Fruit fly (Drosophila melanogaster) whole organism, embryonic: Measurements from ENCODE around the gene ohgt.
A peak's percentile ranks its signal among the peaks of the same experiment; 100 is the strongest.

ENCODE experiments used
- CG10209 ChIP-seq: fragments of 200-800 bp; sonication (Bioruptor generic); optimal IDR thresholded peaks from 3 replicates; lab custom pipeline; 2017; ENCODE audit warnings: missing biosample characterization, mild to moderate bottlenecking, missing genetic modification characterization, missing genetic modification reagents
- CG11504 ChIP-seq: fragments of 200-800 bp; sonication (Bioruptor generic); optimal IDR thresholded peaks from 3 replicates; lab custom pipeline; 2019; ENCODE audit warnings: missing biosample characterization, mild to moderate bottlenecking, missing genetic modification characterization, moderate library complexity
- CG13123 ChIP-seq: fragments of 200-800 bp; sonication (Bioruptor generic); optimal IDR thresholded peaks from 2 replicates; lab custom pipeline; 2016; ENCODE audit warnings: missing biosample characterization, missing genetic modification characterization
- CG15601 ChIP-seq: fragments of 200-800 bp; sonication (Bioruptor generic); optimal IDR thresholded peaks from 3 replicates; lab custom pipeline; 2019; ENCODE audit warnings: missing biosample characterization, mild to moderate bottlenecking, missing genetic modification characterization, moderate library complexity
- CG16779 ChIP-seq: fragments of 200-800 bp; sonication (Bioruptor generic); IDR thresholded peaks from 2 replicates; pipeline ENCODE4 v1.3.6; 2022; ENCODE audit warnings: missing biosample characterization, missing genetic modification characterization
- CG17361 ChIP-seq: fragments of 200-800 bp; sonication (Bioruptor generic); IDR thresholded peaks from 3 replicates; pipeline ENCODE4 v1.3.6; 2022; ENCODE audit warnings: missing biosample characterization, missing genetic modification characterization
- CG18262 ChIP-seq: fragments of 200-800 bp; optimal IDR thresholded peaks from 3 replicates; lab custom pipeline; 2019; ENCODE audit warnings: missing biosample characterization, mild to moderate bottlenecking, missing genetic modification characterization, moderate library complexity
- CG32767 ChIP-seq: fragments of 200-800 bp; sonication (Bioruptor generic); IDR thresholded peaks from 2 replicates; pipeline ENCODE4 v1.3.6; 2022; ENCODE audit warnings: missing biosample characterization, missing genetic modification characterization
- CG32772 ChIP-seq: fragments of 200-800 bp; sonication (Bioruptor generic); IDR thresholded peaks from 2 replicates; pipeline ENCODE4 v1.3.6; 2022; ENCODE audit warnings: missing biosample characterization, missing genetic modification characterization
- CG34224 ChIP-seq: fragments of 200-800 bp; sonication (Bioruptor generic); IDR thresholded peaks from 3 replicates; pipeline ENCODE4 v1.3.6; 2022; ENCODE audit warnings: missing biosample characterization, missing genetic modification characterization; ENCODE audit not compliant: partially characterized antibody
- CG3726 ChIP-seq: fragments of 200-800 bp; sonication (Bioruptor generic); IDR thresholded peaks from 3 replicates; pipeline ENCODE4, ENCODE4 v1.3.6; 2022; ENCODE audit warnings: missing biosample characterization, missing genetic modification characterization
- CG3838 ChIP-seq: fragments of 200-800 bp; sonication (Bioruptor generic); optimal IDR thresholded peaks from 3 replicates; lab custom pipeline; 2016; ENCODE audit warnings: missing biosample characterization, missing genetic modification characterization
- CG3847 ChIP-seq: fragments of 200-800 bp; sonication (Bioruptor generic); IDR thresholded peaks from 2 replicates; pipeline ENCODE4 v1.3.6; 2022; ENCODE audit warnings: missing biosample characterization, missing genetic modification characterization
- CG4730 ChIP-seq: fragments of 200-800 bp; sonication (Bioruptor generic); IDR thresholded peaks from 2 replicates; pipeline ENCODE4 v1.3.6; 2022; ENCODE audit warnings: missing biosample characterization, missing genetic modification characterization
- CG5180 ChIP-seq: fragments of 200-800 bp; sonication (Bioruptor generic); optimal IDR thresholded peaks from 3 replicates; lab custom pipeline; 2017; ENCODE audit warnings: missing biosample characterization, missing genetic modification characterization, mild to moderate bottlenecking, moderate library complexity, missing genetic modification reagents
- CG5953 ChIP-seq: fragments of 200-800 bp; sonication (Bioruptor generic); IDR thresholded peaks from 2 replicates; pipeline ENCODE4 v1.3.6; 2022; ENCODE audit warnings: missing biosample characterization, missing genetic modification characterization
- CG6854 ChIP-seq: fragments of 200-800 bp; sonication (Bioruptor generic); optimal IDR thresholded peaks from 3 replicates; lab custom pipeline; 2017; ENCODE audit warnings: missing biosample characterization, mild to moderate bottlenecking, missing genetic modification characterization
- CG9437 ChIP-seq: fragments of 200-800 bp; sonication (Bioruptor generic); optimal IDR thresholded peaks from 2 replicates; lab custom pipeline; 2018; ENCODE audit warnings: missing biosample characterization, mild to moderate bottlenecking, missing genetic modification characterization
- Dp ChIP-seq: fragments of 200-800 bp; sonication (Bioruptor generic); optimal IDR thresholded peaks from 2 replicates; lab custom pipeline; 2018; ENCODE audit warnings: missing biosample characterization, mild to moderate bottlenecking, missing genetic modification characterization, moderate library complexity
- ERR ChIP-seq: fragments of 200-800 bp; sonication (Bioruptor generic); optimal IDR thresholded peaks from 2 replicates; lab custom pipeline; 2016; ENCODE audit warnings: missing biosample characterization, missing genetic modification characterization
- Ets65A ChIP-seq: fragments of 200-800 bp; sonication (Bioruptor generic); peaks from one replicate; lab custom pipeline; 2016; ENCODE audit warnings: missing biosample characterization, missing genetic modification characterization
- Ets97D ChIP-seq: fragments of 200-800 bp; sonication (Bioruptor generic); optimal IDR thresholded peaks from 3 replicates; lab custom pipeline; 2016; ENCODE audit warnings: missing biosample characterization, missing genetic modification characterization
- HHEX ChIP-seq: fragments of 200-800 bp; sonication (Bioruptor generic); optimal IDR thresholded peaks from 3 replicates; lab custom pipeline; 2017; ENCODE audit warnings: missing biosample characterization, mild to moderate bottlenecking, missing genetic modification characterization, missing genetic modification reagents
- HLH4C ChIP-seq: fragments of 200-800 bp; sonication (Bioruptor generic); IDR thresholded peaks from 3 replicates; pipeline ENCODE4 v1.3.6; 2022; ENCODE audit warnings: missing biosample characterization, missing genetic modification characterization; ENCODE audit not compliant: partially characterized antibody
- NC2β ChIP-seq: fragments of 200-800 bp; sonication (Bioruptor generic); optimal IDR thresholded peaks from 2 replicates; lab custom pipeline; 2016; ENCODE audit warnings: missing biosample characterization, missing genetic modification characterization
- Oaz ChIP-seq: fragments of 200-800 bp; sonication (Bioruptor generic); IDR thresholded peaks from 2 replicates; pipeline ENCODE4 v1.3.6; 2022; ENCODE audit warnings: missing biosample characterization, missing genetic modification characterization
- Pdp1 ChIP-seq, 2 experiments: fragments of 200-800 bp; sonication (Bioruptor generic); optimal IDR thresholded peaks; 3 replicates each; lab custom pipeline; 2016; ENCODE audit warnings: missing biosample characterization in 2 of 2, missing genetic modification characterization in 2 of 2, mild to moderate bottlenecking in 1 of 2, moderate library complexity in 1 of 2
- Sox100B ChIP-seq: fragments of 200-800 bp; sonication (Bioruptor generic); optimal IDR thresholded peaks from 3 replicates; lab custom pipeline; 2018; ENCODE audit warnings: missing biosample characterization, mild to moderate bottlenecking, missing genetic modification characterization
- Sox102F ChIP-seq: fragments of 200-800 bp; sonication (Bioruptor generic); optimal IDR thresholded peaks from 2 replicates; lab custom pipeline; 2018; ENCODE audit warnings: missing biosample characterization, mild to moderate bottlenecking, missing genetic modification characterization, moderate library complexity
- TFAM ChIP-seq: fragments of 200-800 bp; sonication (Bioruptor generic); optimal IDR thresholded peaks from 2 replicates; lab custom pipeline; 2017; ENCODE audit warnings: missing biosample characterization, missing genetic modification characterization, inconsistent platforms
- Tbp ChIP-seq: fragments of >200 bp; optimal IDR thresholded peaks from 2 replicates; lab custom pipeline; 2018; ENCODE audit warnings: missing biosample characterization, missing genetic modification characterization
- ara ChIP-seq: fragments of 200-800 bp; sonication (Bioruptor generic); IDR thresholded peaks from 2 replicates; pipeline ENCODE4 v1.3.6; 2022; ENCODE audit warnings: missing biosample characterization, missing genetic modification characterization
- ato ChIP-seq: fragments of 200-800 bp; sonication (Bioruptor generic); IDR thresholded peaks from 2 replicates; pipeline ENCODE4 v1.3.6; 2022; ENCODE audit warnings: missing biosample characterization, missing genetic modification characterization; ENCODE audit not compliant: partially characterized antibody
- cad ChIP-seq: fragments of >200 bp; optimal IDR thresholded peaks from 2 replicates; lab custom pipeline; 2017; ENCODE audit warnings: missing biosample characterization, missing genetic modification characterization
- cas ChIP-seq: fragments of 200-800 bp; sonication (Bioruptor generic); IDR thresholded peaks from 2 replicates; pipeline ENCODE4 v1.3.6; 2022; ENCODE audit warnings: missing biosample characterization, missing genetic modification characterization
- ci ChIP-seq: fragments of 200-800 bp; sonication (Bioruptor generic); IDR thresholded peaks from 3 replicates; pipeline ENCODE4 v1.3.6; 2022; ENCODE audit warnings: missing biosample characterization, missing genetic modification characterization
- corto ChIP-seq: fragments of 200-800 bp; sonication (Bioruptor generic); optimal IDR thresholded peaks from 2 replicates; lab custom pipeline; 2016; ENCODE audit warnings: missing biosample characterization, mild to moderate bottlenecking, missing genetic modification characterization, moderate library complexity
- croc ChIP-seq: fragments of 200-800 bp; sonication (Bioruptor generic); conservative IDR thresholded peaks from 3 replicates; pipeline ENCODE4 v1.3.6; 2022; ENCODE audit warnings: missing biosample characterization, missing genetic modification characterization
- dmrt99B ChIP-seq: fragments of 200-800 bp; sonication (Bioruptor generic); optimal IDR thresholded peaks from 2 replicates; lab custom pipeline; 2018; ENCODE audit warnings: missing biosample characterization, mild to moderate bottlenecking, missing genetic modification characterization, moderate library complexity
- dpn ChIP-seq, 2 experiments: fragments of 200-800 bp; sonication (Bioruptor generic); optimal IDR thresholded peaks; 3 replicates each; lab custom pipeline; 2016; ENCODE audit warnings: missing biosample characterization in 2 of 2, missing genetic modification characterization in 2 of 2
- gem ChIP-seq: fragments of 200-800 bp; sonication (Bioruptor generic); optimal IDR thresholded peaks from 2 replicates; lab custom pipeline; 2019; ENCODE audit warnings: missing biosample characterization, mild to moderate bottlenecking, missing genetic modification characterization, moderate library complexity
- hkb ChIP-seq, 2 experiments: fragments of 200-800 bp in 1 of 2; fragments of >200 bp in 1 of 2; sonication (Bioruptor generic) in 1 of 2; IDR thresholded peaks in 1 of 2; optimal IDR thresholded peaks in 1 of 2; 2 replicates each; pipeline versions ENCODE4 v1.3.6 to Lab custom; 2017 to 2022; ENCODE audit warnings: missing biosample characterization in 1 of 2, missing genetic modification characterization in 1 of 2
- phol ChIP-seq: fragments of 200-800 bp; sonication (Bioruptor generic); optimal IDR thresholded peaks from 3 replicates; lab custom pipeline; 2018; ENCODE audit warnings: missing biosample characterization, mild to moderate bottlenecking, missing genetic modification characterization, moderate library complexity
- sd ChIP-seq: fragments of 200-800 bp; sonication (Bioruptor generic); optimal IDR thresholded peaks from 3 replicates; lab custom pipeline; 2018; ENCODE audit warnings: missing biosample characterization, mild to moderate bottlenecking, missing genetic modification characterization, moderate library complexity
- sens ChIP-seq: fragments of 200-800 bp; sonication (Bioruptor generic); peaks from one replicate; lab custom pipeline; 2016; ENCODE audit warnings: missing biosample characterization, missing genetic modification characterization
- sr ChIP-seq: fragments of 200-800 bp; sonication (Bioruptor generic); IDR thresholded peaks from 3 replicates; pipeline ENCODE4 v1.3.6; 2022; ENCODE audit warnings: missing biosample characterization, missing genetic modification characterization
- stc ChIP-seq: fragments of 200-800 bp; sonication (Bioruptor generic); IDR thresholded peaks from 2 replicates; pipeline ENCODE4 v1.3.6; 2022; ENCODE audit warnings: missing biosample characterization, missing genetic modification characterization
- sug ChIP-seq: fragments of 200-800 bp; optimal IDR thresholded peaks from 2 replicates; lab custom pipeline; 2019; ENCODE audit warnings: missing biosample characterization, mild to moderate bottlenecking, missing genetic modification characterization, moderate library complexity

Gene ohgt

DNA sequence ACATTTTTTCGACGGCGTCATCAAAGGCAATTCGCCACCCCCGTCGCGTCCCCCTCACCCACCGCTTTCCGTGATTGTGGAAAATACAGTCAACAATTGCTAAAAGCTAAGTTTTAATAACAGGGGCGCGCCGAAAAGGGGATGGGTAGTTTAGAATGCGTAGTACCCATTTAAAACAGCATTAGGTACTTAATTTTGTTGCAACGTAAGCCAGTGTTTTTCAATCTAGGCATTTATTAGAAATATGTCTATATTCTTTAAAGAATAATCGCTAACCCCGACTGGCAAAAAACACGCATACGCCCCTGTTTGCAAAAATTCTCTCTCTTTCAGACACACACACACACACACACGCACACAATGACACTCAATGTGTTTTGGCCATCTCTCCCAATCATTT lies 35.9 kb downstream of the ohgt start (continued):
- TF ChIP-seq cad (GFP tag; lab: Kevin White, UChicago), result no peak
- no peak for TF ChIP-seq Oaz
- TF ChIP-seq, all 482 proteins: peak for 157

DNA sequence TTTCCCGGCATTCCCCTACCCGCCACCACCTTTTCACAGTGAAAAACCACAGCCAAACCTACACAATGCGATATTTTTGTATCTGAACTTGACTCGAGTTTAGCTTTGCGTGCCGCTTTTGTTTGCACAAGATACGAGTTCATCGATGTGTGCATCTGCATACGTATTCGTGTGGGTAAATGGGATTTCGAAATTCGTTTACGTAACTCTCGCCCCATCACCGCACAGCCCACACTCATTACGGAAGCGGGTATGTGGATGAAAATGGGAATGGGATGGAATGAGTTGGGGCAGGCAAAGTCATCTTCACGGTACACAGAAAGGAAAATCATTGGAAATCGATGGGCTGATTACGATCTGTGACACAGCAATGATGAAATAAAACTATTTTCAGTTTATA lies 37.2 kb downstream of the ohgt start:
- TF ChIP-seq Pdp1 (GFP tag; optimal IDR thresholded peaks at IDR 0.05; lab: Kevin White, UChicago), result peak in 1 of 2 experiments; percentile 49
- TF ChIP-seq ci, result peak; percentile 50; the same call in 1 of the 3 replicates
- TF ChIP-seq ERR (GFP tag; lab: Kevin White, UChicago), result no peak
- TF ChIP-seq CG4730 (GFP tag; lab: Robert Waterston, UW), result no peak
- peak; percentile 76; the same call in 2 of the 3 replicates for TF ChIP-seq sr (GFP tag; lab: Robert Waterston, UW)
- peak; percentile 52 for TF ChIP-seq CG9437
- TF ChIP-seq stc (GFP tag; lab: Robert Waterston, UW), result no peak

DNA sequence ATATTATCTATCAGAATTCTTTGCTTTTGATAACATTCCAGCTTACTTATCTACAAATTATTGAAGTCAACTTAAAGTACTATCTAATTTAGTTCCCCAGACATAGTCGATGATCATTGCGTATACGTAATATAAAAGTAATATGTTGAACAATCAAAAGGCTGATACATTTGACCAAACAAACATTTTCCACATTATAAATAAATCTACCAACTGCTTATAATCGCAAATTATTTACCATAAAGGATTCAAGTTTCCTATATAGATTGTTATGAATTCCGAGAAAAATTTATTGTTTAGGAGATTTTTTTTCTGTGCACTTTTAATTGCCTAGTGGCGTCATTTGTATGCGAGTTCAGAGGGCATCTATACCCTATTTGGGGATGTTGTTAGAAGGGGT lies 37.7 kb downstream of the ohgt start:
- TF ChIP-seq CG15601 (tag; lab: Kevin White, UChicago) (no peak), Tbp (GFP tag; lab: Kevin White, UChicago) (no peak), ato (no peak), CG10209 (GFP tag; lab: Kevin White, UChicago) (no peak), CG13123 (GFP tag; lab: Kevin White, UChicago) (no peak), sug (tag; lab: Kevin White, UChicago) (no peak), dpn (GFP tag; optimal IDR thresholded peaks at IDR 0.05; lab: Kevin White, UChicago) (no peak), NC2β (GFP tag; lab: Kevin White, UChicago) (no peak), Dp (GFP tag; lab: Kevin White, UChicago) (no peak), HHEX (no peak), ara (GFP tag; lab: Robert Waterston, UW) (no peak), corto (GFP tag; lab: Kevin White, UChicago) (no peak), CG16779 (no peak), CG18262 (tag; lab: Kevin White, UChicago) (peak; percentile 12), dmrt99B (tag; lab: Kevin White, UChicago) (peak; percentile 35), CG34224 (GFP tag; lab: Robert Waterston, UW) (no peak), sd (tag; lab: Kevin White, UChicago) (peak; percentile 73), CG9437 (peak; percentile 28), CG5180 (GFP tag; lab: Kevin White, UChicago) (no peak), Ets97D (GFP tag; lab: Kevin White, UChicago) (no peak), CG6854 (GFP tag; lab: Kevin White, UChicago) (no peak), CG3726 (GFP tag; lab: Robert Waterston, UW) (no peak), hkb (optimal IDR thresholded peaks at IDR 0.05; lab: Kevin White, UChicago) (no peak), hkb (GFP tag; IDR thresholded peaks at IDR 0.05; lab: Robert Waterston, UW) (no peak), Ets65A (GFP tag; lab: Kevin White, UChicago) (no peak), sens (GFP tag; lab: Kevin White, UChicago) (peak; percentile 73), CG11504 (tag; lab: Kevin White, UChicago) (peak; percentile 22), CG32772 (GFP tag; lab: Robert Waterston, UW) (no peak), CG3838 (GFP tag; lab: Kevin White, UChicago) (no peak), HLH4C (GFP tag; lab: Robert Waterston, UW) (no peak), CG5953 (GFP tag; lab: Robert Waterston, UW) (peak; percentile 27; the same call in 1 of the 2 replicates), CG32767 (GFP tag; lab: Robert Waterston, UW) (no peak), CG17361 (peak; percentile 49; the same call in 2 of the 3 replicates), TFAM (GFP tag; lab: Kevin White, UChicago) (no peak), Sox100B (GFP tag; lab: Kevin White, UChicago) (peak; percentile 11), CG3847 (no peak), gem (tag; lab: Kevin White, UChicago) (peak; percentile 31), cas (GFP tag; lab: Robert Waterston, UW) (no peak), Sox102F (peak; percentile 40), phol (tag; lab: Kevin White, UChicago) (peak; percentile 11), croc (no peak)
